Fruit fly (Drosophila melanogaster) S2 (cell line): ENCODE results near the gene CG14110.

Experiments used
- CG8478 ChIP-seq: fragments of >200 bp; optimal IDR thresholded peaks from 2 replicates; lab custom pipeline; 2018
- CTCF ChIP-seq, 2 experiments: fragments of >200 bp; optimal IDR thresholded peaks; 2 replicates each; lab custom pipeline; 2018

DNA sequence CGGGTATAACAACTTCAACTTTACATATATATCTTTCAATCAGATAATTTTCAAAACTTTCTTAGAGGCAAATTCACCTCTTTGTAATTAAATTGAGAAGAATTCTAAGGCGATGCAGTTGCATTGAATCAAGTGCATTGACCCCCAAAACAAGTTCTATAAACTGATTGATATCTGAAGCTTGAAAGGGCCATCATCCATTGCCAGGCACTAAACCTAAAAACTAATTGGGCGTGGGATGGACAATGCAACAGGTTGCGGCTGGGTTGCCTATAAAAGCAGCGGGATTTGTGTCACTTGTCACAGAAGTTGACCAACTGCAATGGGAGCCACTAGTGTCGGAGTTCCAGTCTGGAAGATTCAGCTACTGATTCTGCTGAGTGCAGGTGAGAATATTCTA is at the start of gene CG14110:
- no peak for TF ChIP-seq CTCF (optimal IDR thresholded peaks at IDR 0.05; lab: Kevin White, UChicago)
- no peak for TF ChIP-seq CG8478
